Worm (Caenorhabditis elegans) whole organism, L3 larva: ENCODE measurements around the gene srh-174.

Experiments
- ZK546.5 ChIP-seq: sonication (generic microtip); optimal IDR thresholded peaks from 2 replicates; lab custom pipeline; 2017; ENCODE audit warnings: missing biosample characterization, missing genetic modification characterization
- ama-1 ChIP-seq: fragments of 150-350 bp; optimal IDR thresholded peaks from 2 replicates; lab custom pipeline; 2018
- ceh-16 ChIP-seq: sonication (generic microtip); optimal IDR thresholded peaks from 2 replicates; lab custom pipeline; 2017; ENCODE audit warnings: missing biosample characterization, missing genetic modification characterization
- ceh-28 ChIP-seq: fragments of 150-350 bp; optimal IDR thresholded peaks from 2 replicates; lab custom pipeline; 2014; ENCODE audit warnings: missing biosample characterization, missing genetic modification reagents, missing genetic modification characterization
- ceh-82 ChIP-seq: fragments of 150-350 bp; optimal IDR thresholded peaks from 2 replicates; lab custom pipeline; 2014; ENCODE audit warnings: missing biosample characterization, missing genetic modification characterization
- daf-12 ChIP-seq: fragments of 150-350 bp; optimal IDR thresholded peaks from 2 replicates; lab custom pipeline; 2014; ENCODE audit warnings: missing biosample characterization, missing genetic modification reagents, missing genetic modification characterization
- egl-27 ChIP-seq: sonication (generic microtip); optimal IDR thresholded peaks from 4 replicates; lab custom pipeline; 2017; ENCODE audit warnings: missing biosample characterization, missing genetic modification reagents, missing genetic modification characterization
- elt-1 ChIP-seq: fragments of 150-350 bp; optimal IDR thresholded peaks from 2 replicates; lab custom pipeline; 2014; ENCODE audit warnings: missing biosample characterization, missing genetic modification characterization
- elt-2 ChIP-seq: sonication (generic microtip); optimal IDR thresholded peaks from 2 replicates; lab custom pipeline; 2016; ENCODE audit warnings: missing genetic modification reagents, mild to moderate bottlenecking, missing genetic modification characterization, missing compliant biosample characterization
- elt-3 ChIP-seq, 3 experiments: fragments of 150-350 bp in 1 of 3; sonication (generic microtip) in 2 of 3; optimal IDR thresholded peaks; 2 replicates in 2 of 3; 4 replicates in 1 of 3; lab custom pipeline; 2014 to 2017; ENCODE audit warnings: missing biosample characterization in 3 of 3, missing genetic modification characterization in 3 of 3
- eor-1 ChIP-seq, 2 experiments: fragments of 150-350 bp; optimal IDR thresholded peaks; 2 replicates each; lab custom pipeline; 2014 to 2018; ENCODE audit warnings: missing biosample characterization in 2 of 2, missing genetic modification characterization in 2 of 2
- fkh-10 ChIP-seq: sonication (generic microtip); optimal IDR thresholded peaks from 2 replicates; lab custom pipeline; 2017; ENCODE audit warnings: missing biosample characterization, missing genetic modification reagents, missing genetic modification characterization
- fkh-2 ChIP-seq: fragments of 150-350 bp; optimal IDR thresholded peaks from 2 replicates; lab custom pipeline; 2014; ENCODE audit warnings: missing biosample characterization, missing genetic modification reagents, missing genetic modification characterization
- fos-1 ChIP-seq: fragments of 150-350 bp; optimal IDR thresholded peaks from 2 replicates; lab custom pipeline; 2014; ENCODE audit warnings: missing biosample characterization, missing genetic modification characterization
- hmg-11 ChIP-seq: sonication (generic microtip); optimal IDR thresholded peaks from 2 replicates; lab custom pipeline; 2016; ENCODE audit warnings: missing genetic modification characterization, missing compliant biosample characterization
- jun-1 ChIP-seq: fragments of 150-350 bp; optimal IDR thresholded peaks from 2 replicates; lab custom pipeline; 2014; ENCODE audit warnings: missing biosample characterization, missing genetic modification reagents, missing genetic modification characterization
- lin-39 ChIP-seq: fragments of 150-350 bp; optimal IDR thresholded peaks from 2 replicates; lab custom pipeline; 2018; ENCODE audit warnings: missing biosample characterization, missing genetic modification reagents, missing genetic modification characterization
- mdl-1 ChIP-seq: fragments of 150-350 bp; optimal IDR thresholded peaks from 2 replicates; lab custom pipeline; 2014; ENCODE audit warnings: missing biosample characterization, missing genetic modification characterization
- mml-1 ChIP-seq: fragments of 150-350 bp; sonication (generic microtip); optimal IDR thresholded peaks from 3 replicates; lab custom pipeline; 2014; ENCODE audit warnings: missing biosample characterization, missing genetic modification characterization
- nhr-23 ChIP-seq: fragments of 150-350 bp; optimal IDR thresholded peaks from 2 replicates; lab custom pipeline; 2014; ENCODE audit warnings: missing biosample characterization, missing genetic modification reagents, missing genetic modification characterization
- nhr-237 ChIP-seq: fragments of 150-350 bp; optimal IDR thresholded peaks from 2 replicates; lab custom pipeline; 2014; ENCODE audit warnings: missing biosample characterization, missing genetic modification characterization
- nhr-25 ChIP-seq: sonication (generic microtip); optimal IDR thresholded peaks from 2 replicates; lab custom pipeline; 2017; ENCODE audit warnings: missing biosample characterization, missing genetic modification characterization
- nhr-28 ChIP-seq: fragments of 150-350 bp; optimal IDR thresholded peaks from 2 replicates; lab custom pipeline; 2014; ENCODE audit warnings: missing biosample characterization, missing genetic modification characterization
- nhr-43 ChIP-seq: sonication (generic microtip); optimal IDR thresholded peaks from 2 replicates; lab custom pipeline; 2016; ENCODE audit warnings: mild to moderate bottlenecking, missing genetic modification characterization, missing compliant biosample characterization; ENCODE audit not compliant: poor library complexity, severe bottlenecking
- nhr-67 ChIP-seq: fragments of 150-350 bp; optimal IDR thresholded peaks from 2 replicates; lab custom pipeline; 2014; ENCODE audit warnings: missing biosample characterization, missing genetic modification characterization
- pha-4 ChIP-seq: fragments of 150-350 bp; optimal IDR thresholded peaks from 2 replicates; lab custom pipeline; 2014; ENCODE audit warnings: missing biosample characterization, missing genetic modification reagents, missing genetic modification characterization
- pqm-1 ChIP-seq: fragments of 150-350 bp; optimal IDR thresholded peaks from 2 replicates; lab custom pipeline; 2017; ENCODE audit warnings: missing biosample characterization, missing genetic modification characterization, inconsistent platforms
- sea-2 ChIP-seq: fragments of 150-350 bp; sonication (generic microtip); optimal IDR thresholded peaks from 4 replicates; lab custom pipeline; 2014; ENCODE audit warnings: missing biosample characterization, missing genetic modification reagents, missing genetic modification characterization
- skn-1 ChIP-seq: fragments of 150-350 bp; optimal IDR thresholded peaks from 2 replicates; lab custom pipeline; 2014; ENCODE audit warnings: missing biosample characterization, missing genetic modification characterization
- tbx-2 ChIP-seq: sonication (generic microtip); optimal IDR thresholded peaks from 2 replicates; lab custom pipeline; 2016; ENCODE audit warnings: mild to moderate bottlenecking, missing genetic modification characterization, missing compliant biosample characterization
- unc-62 ChIP-seq: fragments of 150-350 bp; sonication (generic microtip); optimal IDR thresholded peaks from 4 replicates; lab custom pipeline; 2014; ENCODE audit warnings: missing biosample characterization, missing genetic modification reagents, missing genetic modification characterization
- zag-1 ChIP-seq: fragments of 150-350 bp; optimal IDR thresholded peaks from 2 replicates; lab custom pipeline; 2014; ENCODE audit warnings: missing biosample characterization, missing genetic modification characterization
- ztf-11 ChIP-seq: fragments of 150-350 bp; optimal IDR thresholded peaks from 2 replicates; lab custom pipeline; 2014; ENCODE audit warnings: missing biosample characterization, missing genetic modification characterization
- ztf-4 ChIP-seq: fragments of 150-350 bp; optimal IDR thresholded peaks from 2 replicates; lab custom pipeline; 2014; ENCODE audit warnings: missing biosample characterization, missing genetic modification characterization

Gene srh-174

DNA sequence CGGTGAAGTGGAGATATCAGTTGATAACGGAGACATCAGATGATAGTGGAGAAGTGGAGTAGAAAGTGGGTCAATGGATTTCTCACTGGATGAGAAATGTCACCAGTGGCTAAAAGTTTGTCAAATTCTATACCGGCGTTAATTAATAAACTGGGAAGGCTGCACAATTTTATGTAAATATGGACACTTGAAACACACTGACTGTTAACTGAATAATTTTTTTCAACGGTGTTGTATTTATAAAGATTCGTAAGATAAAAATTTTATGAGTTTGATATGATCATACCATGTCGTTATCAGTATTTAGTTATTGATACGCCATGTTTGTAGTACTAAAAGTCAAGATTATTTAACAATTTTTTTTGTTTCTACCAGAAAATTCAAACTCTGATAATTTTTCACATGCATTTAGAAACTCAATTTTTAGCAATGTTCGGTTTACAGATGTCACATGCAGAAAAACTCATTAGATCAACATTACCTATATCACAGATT is 19.1 kb upstream of the srh-174 start, which contains the start of gene F40D4.12:
Gene F40D4.12 (plus strand): TSS at position 445 of the 495 bp plus-strand sequence.
- TF ChIP-seq ceh-28 (no peak), pqm-1 (tag; lab: Kevin White, UChicago) (peak; percentile 25), nhr-67 (tag; lab: Kevin White, UChicago) (no peak), elt-2 (peak; percentile 64), lin-39 (tag; lab: Kevin White, UChicago) (no peak)

DNA sequence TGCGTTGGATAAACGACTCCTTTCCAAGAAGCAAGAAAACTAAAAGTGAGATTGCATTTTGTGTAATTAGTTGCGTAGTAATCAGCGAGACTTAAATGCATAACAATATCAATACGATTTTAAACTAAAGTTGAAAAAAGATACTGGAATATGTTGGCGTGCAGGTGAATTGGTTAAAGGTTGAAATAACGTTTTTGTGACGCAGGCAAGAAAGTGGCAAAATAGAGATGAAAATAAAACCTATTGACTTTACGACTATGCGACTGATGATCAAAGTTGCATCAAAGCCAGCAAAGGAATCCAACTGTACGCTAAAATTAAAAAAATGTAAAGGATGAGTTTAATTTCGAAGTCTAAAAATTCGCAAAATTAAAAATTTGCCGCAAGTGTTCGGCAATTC is 13.1 kb upstream of the srh-174 start, which contains the start of gene srh-102:
Gene srh-102 (minus strand): TSS at position 101 of the 400 bp plus-strand sequence.
- TF ChIP-seq lin-39 (tag; lab: Kevin White, UChicago), result no peak
- TF ChIP-seq ZK546.5 (tag; lab: Kevin White, UChicago), result no peak
- no peak for TF ChIP-seq nhr-43
- no peak for TF ChIP-seq nhr-23 (tag; lab: Kevin White, UChicago)
- no peak for TF ChIP-seq ama-1
- no peak for TF ChIP-seq ceh-82
- TF ChIP-seq nhr-25, result no peak
- no peak for TF ChIP-seq unc-62 (GFP tag; lab: Kevin White, UChicago)
- no peak for TF ChIP-seq skn-1 (tag; lab: Kevin White, UChicago)
- TF ChIP-seq nhr-237 (tag; lab: Kevin White, UChicago), result no peak

DNA sequence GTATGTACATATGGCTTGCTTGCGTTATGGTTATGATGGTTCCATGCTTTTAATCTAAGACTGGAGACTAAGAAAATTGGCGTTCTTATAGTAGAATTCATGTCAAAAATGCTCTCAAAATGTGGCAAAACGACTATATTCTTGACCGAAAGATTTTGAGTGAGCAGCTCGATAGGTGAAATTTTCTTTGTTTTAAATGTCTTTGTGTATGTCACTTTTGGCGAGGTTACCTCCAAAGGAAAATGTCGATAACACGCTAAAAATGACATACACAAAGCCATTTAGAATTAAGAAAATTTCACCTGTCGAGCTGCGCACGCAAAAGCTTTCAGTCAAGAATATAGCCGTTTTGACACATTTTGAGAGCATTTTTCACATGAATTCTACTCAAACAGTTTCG is 11.1 kb upstream of the srh-174 start, which contains the start of gene srz-66:
Gene srz-66 (minus strand): TSS at position 101 of the 400 bp plus-strand sequence.
- TF ChIP-seq elt-1 (tag; lab: Kevin White, UChicago) (no peak), pqm-1 (tag; lab: Kevin White, UChicago) (no peak), jun-1 (tag; lab: Kevin White, UChicago) (no peak), nhr-25 (no peak), nhr-237 (tag; lab: Kevin White, UChicago) (no peak), fkh-2 (tag; lab: Kevin White, UChicago) (no peak), nhr-28 (tag; lab: Kevin White, UChicago) (no peak), ztf-11 (no peak), fos-1 (tag; lab: Kevin White, UChicago) (no peak), ztf-4 (tag; lab: Kevin White, UChicago) (no peak), elt-3 (tag; optimal IDR thresholded peaks at IDR 0.05; lab: Kevin White, UChicago) (no peak), zag-1 (tag; lab: Kevin White, UChicago) (no peak)

DNA sequence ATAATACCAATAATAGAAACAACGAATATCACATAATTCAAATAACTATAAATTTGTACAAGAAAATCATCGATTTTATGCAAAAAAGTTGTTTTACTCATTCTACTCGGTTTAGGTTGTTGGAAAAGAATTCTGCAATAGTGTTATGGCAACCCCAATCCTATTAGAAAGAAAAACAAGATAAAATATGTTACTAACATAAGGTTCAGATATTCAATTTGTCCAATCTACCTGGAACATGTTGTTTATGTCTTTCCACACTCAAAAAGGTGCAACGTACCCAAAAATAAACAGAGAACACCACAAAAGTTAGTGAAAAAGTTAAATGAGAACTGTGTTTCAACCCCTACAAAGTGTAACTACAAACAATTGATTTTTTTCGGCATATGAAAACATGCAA is 7.7 kb upstream of the srh-174 start, which contains the start of gene srw-51:
Gene srw-51 (minus strand): TSS at position 101 of the 400 bp plus-strand sequence.
- TF ChIP-seq eor-1 (tag; optimal IDR thresholded peaks at IDR 0.05; lab: Kevin White, UChicago), result no peak
- no peak for TF ChIP-seq jun-1 (tag; lab: Kevin White, UChicago)
- TF ChIP-seq tbx-2 (tag; lab: Kevin White, UChicago), result no peak
- no peak for TF ChIP-seq elt-2
- no peak for TF ChIP-seq sea-2 (GFP tag; lab: Kevin White, UChicago)
- TF ChIP-seq elt-1 (tag; lab: Kevin White, UChicago), result no peak
- TF ChIP-seq fkh-10, result no peak
- no peak for TF ChIP-seq zag-1 (tag; lab: Kevin White, UChicago)

DNA sequence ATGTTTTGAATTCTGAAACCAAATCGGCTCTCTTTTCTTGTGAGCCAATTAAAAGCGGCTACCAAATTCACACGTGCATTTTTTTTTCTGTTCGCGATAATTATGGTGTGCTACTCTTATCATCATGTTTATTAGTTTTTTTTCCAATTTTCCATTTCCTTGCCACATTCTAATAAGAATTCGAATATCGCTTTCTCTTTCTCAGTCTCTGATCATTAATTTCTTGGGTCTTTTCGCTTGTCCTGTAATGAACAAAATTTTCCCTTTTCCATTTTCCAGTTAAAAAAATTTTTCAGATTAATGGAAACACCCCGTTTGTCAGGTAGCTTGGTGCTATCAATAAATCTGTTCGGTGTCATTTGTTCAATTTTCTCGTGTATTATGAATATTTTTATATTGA is 7.0 kb upstream of the srh-174 start, which contains the start of gene srbc-26:
Gene srbc-26 (plus strand): TSS at position 301 of the 400 bp plus-strand sequence.
- TF ChIP-seq ama-1, result no peak
- TF ChIP-seq mml-1 (tag; lab: Kevin White, UChicago), result no peak
- no peak for TF ChIP-seq nhr-25
- TF ChIP-seq ztf-11, result no peak
- TF ChIP-seq unc-62 (GFP tag; lab: Kevin White, UChicago), result no peak
- TF ChIP-seq ZK546.5 (tag; lab: Kevin White, UChicago), result no peak
- no peak for TF ChIP-seq hmg-11 (tag; lab: Kevin White, UChicago)
- TF ChIP-seq daf-12 (tag; lab: Kevin White, UChicago), result no peak
- no peak for TF ChIP-seq eor-1 (tag; optimal IDR thresholded peaks at IDR 0.05; lab: Kevin White, UChicago)
- TF ChIP-seq egl-27, result no peak
- TF ChIP-seq elt-3 (tag; optimal IDR thresholded peaks at IDR 0.05; lab: Kevin White, UChicago), result no peak
- TF ChIP-seq ceh-16, result no peak
- TF ChIP-seq pha-4 (tag; lab: Kevin White, UChicago), result no peak
- TF ChIP-seq ceh-28, result no peak
- no peak for TF ChIP-seq mdl-1
- TF ChIP-seq, all 47 proteins: peak for 0
